Fruit fly (Drosophila melanogaster): ENCODE measurements around the gene Ubc87F.

Gene Ubc87F

DNA sequence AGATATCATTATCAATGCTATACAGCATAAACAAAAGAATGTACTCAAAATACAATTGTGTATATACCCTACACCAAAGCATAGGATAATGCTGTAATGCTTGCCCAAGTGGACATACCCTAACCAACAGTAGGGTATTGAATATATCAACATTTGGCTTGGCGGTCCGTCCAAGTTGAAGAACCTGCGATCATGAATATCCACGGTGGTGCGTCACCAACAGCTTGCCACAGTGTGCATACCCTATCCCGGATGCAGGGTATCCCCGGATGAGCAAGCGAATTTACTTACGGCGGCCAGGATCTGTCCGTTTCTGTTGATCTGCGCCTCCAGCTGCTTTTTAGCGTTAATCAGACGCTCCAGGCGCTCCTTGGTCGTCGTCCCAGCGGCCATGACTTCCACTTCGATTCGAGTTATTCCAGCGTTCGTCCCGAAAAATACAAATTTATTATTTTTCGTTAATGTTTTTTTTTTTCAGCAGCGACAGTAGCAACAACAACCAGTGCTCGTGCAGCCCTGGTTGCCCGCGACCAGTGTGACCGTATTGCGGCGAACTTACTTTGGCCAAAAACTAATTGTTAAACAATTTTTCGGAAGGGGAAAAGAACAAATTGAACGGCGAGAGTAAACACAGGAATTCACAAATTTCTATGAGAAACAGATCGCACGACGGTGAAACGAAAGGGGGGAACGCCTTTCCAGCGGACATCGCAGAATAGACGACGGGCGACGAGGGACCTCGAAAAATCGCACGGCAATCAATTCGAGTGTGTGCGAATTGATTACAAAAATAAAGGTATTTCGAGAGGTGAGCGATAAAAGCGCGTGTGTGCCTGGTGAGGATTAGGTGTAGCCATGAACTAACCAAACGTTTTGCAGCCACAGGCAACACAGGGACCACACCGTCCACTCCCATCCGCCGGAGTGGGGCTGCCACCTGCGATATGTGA lies 41.6 kb downstream of the Ubc87F start, which contains the start of the genes Lkb1 and CG9588 (continued):
- no peak for TF ChIP-seq CG7963 (GFP tag; IDR thresholded peaks at IDR 0.05; ENCODE audit: partially characterized antibody)
- TF ChIP-seq pb (GFP tag; optimal IDR thresholded peaks at IDR 0.05), result peak; percentile 53
- TF ChIP-seq CG1529 (GFP tag; optimal IDR thresholded peaks at IDR 0.05), result no peak
- peak; percentile 71 for TF ChIP-seq lilli (GFP tag; optimal IDR thresholded peaks at IDR 0.05)
- peak; percentile 4 for TF ChIP-seq tin (GFP tag; optimal IDR thresholded peaks at IDR 0.05)
- TF ChIP-seq pita (GFP tag; optimal IDR thresholded peaks at IDR 0.05), result no peak
- peak; percentile 25 for TF ChIP-seq CG6654 (GFP tag; optimal IDR thresholded peaks at IDR 0.05)
- TF ChIP-seq Stat92E (GFP tag; optimal IDR thresholded peaks at IDR 0.05), result no peak
- peak; percentile 79 for TF ChIP-seq jigr1 (GFP tag; IDR thresholded peaks at IDR 0.05)
- peak; percentile 74 for TF ChIP-seq Dbx (GFP tag; IDR thresholded peaks at IDR 0.05)
- peak; percentile 81 for TF ChIP-seq CG32532 (GFP tag; IDR thresholded peaks at IDR 0.05)
- peak; percentile 34 to 46 for TF ChIP-seq bsh (GFP tag; optimal IDR thresholded peaks at IDR 0.05)
- no peak for TF ChIP-seq tio (GFP tag; optimal IDR thresholded peaks at IDR 0.05)
- peak; percentile 80 for TF ChIP-seq sob (GFP tag; IDR thresholded peaks at IDR 0.05)
- TF ChIP-seq CG7928 (GFP tag; optimal IDR thresholded peaks at IDR 0.05), result peak; percentile 93
- TF ChIP-seq lab (GFP tag; optimal IDR thresholded peaks at IDR 0.05), result peak; percentile 61
- no peak for TF ChIP-seq CG34224 (GFP tag; IDR thresholded peaks at IDR 0.05; ENCODE audit: partially characterized antibody)
- peak; percentile 81 for TF ChIP-seq ken (GFP tag; IDR thresholded peaks at IDR 0.05)
- TF ChIP-seq Spps (tag; optimal IDR thresholded peaks at IDR 0.05), result no peak
- no peak for TF ChIP-seq twi (tag; optimal IDR thresholded peaks at IDR 0.05)
- TF ChIP-seq Vsx1 (GFP tag; optimal IDR thresholded peaks at IDR 0.05), result no peak
- TF ChIP-seq nerfin-2 (GFP tag; IDR thresholded peaks at IDR 0.05; ENCODE audit: partially characterized antibody), result no peak
- TF ChIP-seq pho (GFP tag; optimal IDR thresholded peaks at IDR 0.05), result peak; percentile 53
- TF ChIP-seq nerfin-1 (tag; optimal IDR thresholded peaks at IDR 0.05), result no peak
- 0 out of 3 replicates have a peak, but pooled peaks have one; percentile 47 for TF ChIP-seq C15 (GFP tag; IDR thresholded peaks at IDR 0.05)
- peak; percentile 72; the same call in 2 of the 3 replicates for TF ChIP-seq so (GFP tag; IDR thresholded peaks at IDR 0.05)
- peak; percentile 25; the same call in 1 of the 2 replicates for TF ChIP-seq klu (GFP tag; IDR thresholded peaks at IDR 0.05)
- TF ChIP-seq sna (GFP tag; IDR thresholded peaks at IDR 0.05; ENCODE audit: partially characterized antibody), result no peak
- no peak for TF ChIP-seq CG15073 (GFP tag; optimal IDR thresholded peaks at IDR 0.05)
- TF ChIP-seq abd-A (tag; optimal IDR thresholded peaks at IDR 0.05), result no peak
- TF ChIP-seq Atf6 (GFP tag; IDR thresholded peaks at IDR 0.05), result peak; percentile 71
- TF ChIP-seq CHES-1-like (GFP tag; optimal IDR thresholded peaks at IDR 0.05), result peak; percentile 46
- peak; percentile 40; the same call in 1 of the 2 replicates for TF ChIP-seq CG10321 (GFP tag; IDR thresholded peaks at IDR 0.05)
- no peak for TF ChIP-seq CG1832 (GFP tag; optimal IDR thresholded peaks at IDR 0.05)
- TF ChIP-seq fd102C (GFP tag; optimal IDR thresholded peaks at IDR 0.05), result no peak
- TF ChIP-seq CG4404 (GFP tag; IDR thresholded peaks at IDR 0.05), result peak; percentile 60
- peak; percentile 55 for TF ChIP-seq D19B (GFP tag; optimal IDR thresholded peaks at IDR 0.05)
- no peak for TF ChIP-seq gem (tag; optimal IDR thresholded peaks at IDR 0.05)
- TF ChIP-seq tll (GFP tag; optimal IDR thresholded peaks at IDR 0.05), result no peak
- TF ChIP-seq Hand (GFP tag; optimal IDR thresholded peaks at IDR 0.05), result no peak
- TF ChIP-seq CG1602 (GFP tag; optimal IDR thresholded peaks at IDR 0.05), result peak; percentile 27
- TF ChIP-seq CG3995 (GFP tag; optimal IDR thresholded peaks at IDR 0.05), result no peak
- TF ChIP-seq ems (GFP tag; optimal IDR thresholded peaks at IDR 0.05), result peak; percentile 31
- no peak for TF ChIP-seq CG17186 (GFP tag; optimal IDR thresholded peaks at IDR 0.05)
- no peak for TF ChIP-seq yki (optimal IDR thresholded peaks at IDR 0.05)
- no peak for TF ChIP-seq org-1 (GFP tag; optimal IDR thresholded peaks at IDR 0.05)
- TF ChIP-seq ato (GFP tag; IDR thresholded peaks at IDR 0.05; ENCODE audit: partially characterized antibody), result no peak

Data from whole organism, embryonic.